Worm (Caenorhabditis elegans) whole organism, late embryonic: ENCODE data around the gene Y51B9A.5.

Source experiments
- C08G9.2 ChIP-seq: sonication (generic microtip); optimal IDR thresholded peaks from 2 replicates; lab custom pipeline; 2016; ENCODE audit warnings: mild to moderate bottlenecking, missing genetic modification characterization, moderate library complexity, missing compliant biosample characterization
- ceh-48 ChIP-seq: sonication (generic microtip); optimal IDR thresholded peaks from 2 replicates; lab custom pipeline; 2016; ENCODE audit warnings: missing genetic modification characterization, inconsistent platforms, missing compliant biosample characterization
- dmd-4 ChIP-seq: sonication (generic microtip); optimal IDR thresholded peaks from 2 replicates; lab custom pipeline; 2016; ENCODE audit warnings: borderline replicate concordance, missing genetic modification characterization, missing compliant biosample characterization
- fkh-10 ChIP-seq: fragments of 150-350 bp; optimal IDR thresholded peaks from 2 replicates; lab custom pipeline; 2014; ENCODE audit warnings: missing biosample characterization, missing genetic modification reagents, missing genetic modification characterization
- hlh-15 ChIP-seq: sonication (generic microtip); optimal IDR thresholded peaks from 2 replicates; lab custom pipeline; 2016; ENCODE audit warnings: missing genetic modification characterization, missing compliant biosample characterization
- lin-11 ChIP-seq: fragments of 200-800 bp; sonication (Bioruptor generic); optimal IDR thresholded peaks from 2 replicates; lab custom pipeline; 2018; ENCODE audit warnings: mild to moderate bottlenecking, missing genetic modification characterization, missing compliant biosample characterization
- mec-3 ChIP-seq: sonication (generic microtip); optimal IDR thresholded peaks from 2 replicates; lab custom pipeline; 2016; ENCODE audit warnings: borderline replicate concordance, missing genetic modification characterization, missing compliant biosample characterization
- pqm-1 ChIP-seq: sonication (generic microtip); optimal IDR thresholded peaks from 2 replicates; lab custom pipeline; 2016; ENCODE audit warnings: missing genetic modification characterization, missing compliant biosample characterization
- unc-3 ChIP-seq, 2 experiments: fragments of 200-800 bp in 1 of 2; sonication (Bioruptor generic) in 1 of 2; sonication (generic microtip) in 1 of 2; conservative IDR thresholded peaks in 1 of 2; optimal IDR thresholded peaks in 1 of 2; 2 replicates each; pipeline versions ENCODE4 v1.3.6 to Lab custom; 2016 to 2022; ENCODE audit warnings: missing compliant biosample characterization in 2 of 2, missing genetic modification characterization in 2 of 2, missing genetic modification reagents in 1 of 2
- unc-55 ChIP-seq: sonication (generic microtip); optimal IDR thresholded peaks from 2 replicates; lab custom pipeline; 2017; ENCODE audit warnings: missing biosample characterization, missing genetic modification reagents, missing genetic modification characterization

ce11 chrII:9369394-9369793 is 34.6 kb upstream of the Y51B9A.5 start:
- TF ChIP-seq fkh-10 (GFP tag; lab: Kevin White, UChicago) (no peak), pqm-1 (tag; lab: Kevin White, UChicago) (no peak), mec-3 (no peak), unc-55 (GFP tag; lab: Kevin White, UChicago) (no peak), C08G9.2 (tag; lab: Kevin White, UChicago) (no peak), unc-3 (GFP tag; conservative IDR thresholded peaks at IDR 0.05; lab: Robert Waterston, UW) (no peak), unc-3 (tag; optimal IDR thresholded peaks at IDR 0.05; lab: Kevin White, UChicago) (no peak), ceh-48 (no peak), lin-11 (tag; lab: Kevin White, UChicago) (no peak), dmd-4 (tag; lab: Kevin White, UChicago) (no peak), hlh-15 (tag; lab: Kevin White, UChicago) (no peak)
